Fruit fly (Drosophila melanogaster) ovary, adult (tissue): ENCODE data around the gene dos.

Experiments
- CG17801 ChIP-seq: fragments of 200-800 bp; optimal IDR thresholded peaks from 2 replicates; lab custom pipeline; 2019; ENCODE audit warnings: missing biosample characterization, mild to moderate bottlenecking, missing genetic modification characterization, moderate library complexity; ENCODE audit not compliant: partially characterized antibody

Gene dos

DNA sequence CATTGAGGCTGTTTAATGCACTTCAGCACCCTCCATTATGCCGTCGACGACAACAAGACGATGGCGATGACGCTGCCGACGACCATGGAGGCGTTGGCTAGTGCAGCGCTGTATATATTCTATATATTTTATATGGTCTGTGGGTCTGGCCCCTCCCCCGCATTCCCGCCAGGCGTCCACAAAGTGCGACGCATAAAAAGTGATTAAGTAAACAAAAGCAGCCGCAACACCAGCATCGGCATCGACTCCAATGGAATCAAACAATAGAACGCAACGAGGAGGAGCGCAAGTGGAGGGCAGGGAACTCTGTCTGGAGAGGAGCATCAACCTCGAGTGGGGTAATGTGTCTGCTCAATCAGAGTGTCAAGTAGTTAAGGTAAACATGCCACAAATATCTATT is 20.9 kb upstream of the dos start:
- TF ChIP-seq CG17801 (GFP tag; lab: Kevin White, UChicago): no peak

DNA sequence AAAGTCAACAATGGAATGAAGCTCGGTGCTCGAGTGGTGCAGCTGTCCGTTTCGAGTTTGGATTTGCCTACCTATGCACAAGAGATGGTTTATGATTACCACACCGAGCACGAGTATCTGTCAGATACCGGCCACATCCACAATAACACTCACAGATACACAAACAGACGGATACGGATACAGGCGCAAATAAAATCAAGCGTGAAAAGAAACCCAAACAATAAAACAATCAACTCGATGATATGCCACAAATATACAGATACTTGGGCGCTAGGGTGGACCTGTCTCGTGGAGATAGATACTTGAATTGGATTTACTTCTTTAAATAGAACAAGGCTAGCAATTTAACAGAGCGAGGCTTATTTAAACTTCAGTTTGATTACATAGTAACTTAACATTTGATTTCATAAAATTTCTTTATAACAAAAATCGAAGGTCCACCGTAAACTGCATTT is 18.9 kb upstream of the dos start:
- peak; percentile 86 for TF ChIP-seq CG17801 (GFP tag; lab: Kevin White, UChicago)

DNA sequence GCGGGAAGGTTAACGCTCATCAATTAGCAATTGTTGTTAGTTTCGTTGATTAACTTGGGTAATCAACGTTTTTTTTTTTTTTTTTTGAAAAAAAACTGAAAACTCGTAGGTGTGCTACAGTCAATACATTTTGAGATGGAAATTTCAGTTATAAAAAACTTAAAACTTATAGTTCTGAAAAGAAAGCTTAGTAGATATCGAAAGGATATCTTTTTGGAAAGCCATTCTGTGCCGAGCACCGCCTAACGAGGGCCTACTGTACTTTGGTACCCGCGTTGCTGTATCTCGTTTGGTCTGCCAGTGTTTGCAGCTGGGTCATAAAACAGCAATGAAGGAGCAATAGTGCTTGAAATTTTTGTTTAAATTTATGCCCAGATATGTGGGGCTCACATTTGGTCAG is 17.2 kb upstream of the dos start:
- TF ChIP-seq CG17801 (GFP tag; lab: Kevin White, UChicago): no peak

DNA sequence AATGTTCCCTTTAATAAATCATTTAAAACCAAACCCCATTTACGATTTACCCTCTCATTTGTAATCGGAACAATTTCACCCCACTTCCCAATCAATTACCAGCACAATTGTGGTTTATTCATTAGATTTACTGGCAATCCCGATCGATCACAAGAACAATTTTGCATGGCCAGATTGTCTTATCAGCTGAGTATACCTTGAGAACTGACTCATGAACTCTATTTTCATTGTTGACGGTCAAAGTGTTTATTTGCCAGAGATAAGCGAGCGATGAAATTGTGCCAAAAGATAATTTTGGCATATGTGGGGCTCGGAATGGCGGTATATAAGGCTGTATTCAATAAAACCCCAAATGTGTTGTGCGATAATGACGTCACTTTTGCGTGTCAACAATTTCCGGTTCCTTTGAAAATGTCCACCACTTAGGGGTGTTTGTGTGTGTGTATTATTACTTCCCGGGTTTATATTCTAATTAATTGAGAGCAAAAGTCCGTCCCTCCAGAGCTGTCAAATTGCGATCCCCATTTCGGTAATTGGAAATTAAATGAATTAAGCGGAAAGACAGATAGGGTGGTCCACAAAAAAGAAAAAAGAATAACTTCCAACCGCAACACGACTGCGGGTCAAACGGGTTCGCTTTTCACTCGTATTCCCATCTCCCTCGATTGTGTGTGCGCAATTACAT is 16.2 kb upstream of the dos start:
- TF ChIP-seq CG17801 (GFP tag; lab: Kevin White, UChicago): no peak

DNA sequence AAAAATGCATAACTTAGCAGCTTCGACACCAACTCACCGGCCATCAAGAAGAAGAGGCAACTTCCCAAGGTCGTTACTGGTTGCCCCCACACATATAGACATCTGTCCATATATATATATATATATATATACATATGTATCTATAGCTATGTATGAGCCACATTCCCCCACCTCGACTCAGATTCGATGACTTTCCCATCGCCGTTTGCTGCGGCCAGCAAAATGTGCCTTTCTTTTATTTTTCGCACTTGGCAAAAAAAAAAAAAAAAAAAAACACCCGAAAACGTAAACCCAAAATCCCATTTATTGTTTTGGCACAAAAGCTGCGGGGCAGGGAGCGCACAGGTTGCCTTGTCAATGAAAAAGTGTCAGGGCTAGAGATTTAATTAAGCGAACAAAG is 14.5 kb upstream of the dos start:
- no peak for TF ChIP-seq CG17801 (GFP tag; lab: Kevin White, UChicago)

DNA sequence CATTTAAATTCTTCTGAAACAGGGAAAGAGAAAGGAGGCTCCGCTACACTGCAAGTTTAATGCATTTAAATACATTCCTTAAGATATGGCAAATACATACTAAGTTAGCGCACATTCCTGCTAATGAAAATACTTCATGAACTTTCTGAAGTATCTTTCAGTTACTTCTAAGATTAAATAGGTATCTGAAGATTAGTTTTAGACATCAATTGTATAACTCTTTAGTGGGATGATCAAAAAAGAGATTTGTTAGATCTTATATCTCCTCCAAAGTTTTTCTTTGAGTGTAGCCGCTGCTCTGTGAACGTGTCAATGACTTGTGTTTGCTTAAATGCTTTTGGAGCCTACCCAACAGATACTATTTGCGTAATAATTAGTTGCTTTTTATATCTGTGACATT is 14.0 kb upstream of the dos start:
- no peak for TF ChIP-seq CG17801 (GFP tag; lab: Kevin White, UChicago)

DNA sequence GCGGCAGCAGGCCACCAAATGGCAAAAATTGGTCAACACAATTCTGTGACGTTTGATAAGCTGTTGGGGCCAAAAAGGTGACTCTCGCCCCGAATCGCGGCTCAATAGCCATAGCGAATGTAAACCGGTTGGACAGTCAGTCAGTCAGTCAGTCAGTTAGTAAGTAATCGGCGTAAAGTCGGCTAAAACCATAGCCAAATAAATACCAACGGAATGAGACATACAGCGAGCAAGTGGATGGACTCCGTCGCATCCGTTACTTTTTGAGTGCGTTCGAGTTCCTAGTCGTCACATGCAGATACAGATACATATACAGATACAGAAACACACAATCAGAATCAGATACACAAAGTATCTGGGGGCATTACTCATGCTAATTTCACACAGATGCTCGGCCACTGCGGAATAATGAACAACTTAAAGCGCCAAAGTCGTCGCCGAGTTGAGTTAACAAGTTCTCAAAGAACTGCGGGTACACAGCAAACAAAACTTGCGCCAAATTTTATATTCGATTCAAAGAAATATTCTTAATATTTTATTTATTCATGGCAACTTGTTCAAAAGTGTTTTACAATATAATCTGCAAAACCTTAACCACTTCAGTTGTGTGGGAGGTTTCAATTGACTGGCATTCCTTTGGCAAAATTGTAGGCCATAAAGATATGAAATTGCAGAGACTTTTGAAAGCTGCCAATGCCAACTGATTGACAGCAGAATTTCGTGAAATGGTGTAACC is 11.9 kb upstream of the dos start:
- TF ChIP-seq CG17801 (GFP tag; lab: Kevin White, UChicago): no peak

DNA sequence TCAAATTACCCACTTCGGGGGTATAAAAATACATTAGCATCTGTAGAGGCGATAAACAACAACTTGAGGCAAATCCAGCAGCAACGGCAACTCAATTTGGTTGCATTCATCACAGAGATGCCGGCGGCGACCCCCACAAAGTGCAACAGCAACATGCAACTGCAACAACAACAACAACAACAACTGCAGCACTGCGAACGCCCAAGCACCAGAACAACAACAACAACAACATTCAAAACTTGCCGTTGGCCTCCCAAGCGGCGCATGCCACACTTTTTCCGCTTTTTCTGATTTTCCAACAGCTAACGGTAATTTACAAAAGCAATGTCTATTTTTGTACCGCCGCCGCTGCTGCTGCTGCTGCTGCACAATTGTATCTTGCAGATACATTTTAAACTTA is 10.9 kb upstream of the dos start:
- no peak for TF ChIP-seq CG17801 (GFP tag; lab: Kevin White, UChicago)

DNA sequence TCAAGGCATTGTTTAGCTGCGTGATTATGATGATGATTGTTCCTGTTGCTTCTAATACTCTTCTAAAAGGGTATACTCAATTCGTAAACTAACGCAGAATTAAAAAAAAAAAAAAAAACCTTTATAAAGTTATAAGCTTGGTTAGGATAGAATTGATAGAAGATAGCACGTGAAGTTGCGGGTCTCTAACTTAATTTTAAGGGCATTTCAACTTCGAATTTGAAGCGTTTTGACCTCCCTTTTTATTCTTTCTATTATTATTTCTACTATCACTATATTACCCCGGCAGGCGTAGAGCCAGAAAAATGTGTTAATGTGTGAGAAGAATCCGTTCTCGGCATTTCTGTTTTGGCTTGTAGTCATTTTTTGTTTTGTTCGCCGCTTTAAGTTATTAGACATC is 10.5 kb upstream of the dos start:
- no peak for TF ChIP-seq CG17801 (GFP tag; lab: Kevin White, UChicago)

DNA sequence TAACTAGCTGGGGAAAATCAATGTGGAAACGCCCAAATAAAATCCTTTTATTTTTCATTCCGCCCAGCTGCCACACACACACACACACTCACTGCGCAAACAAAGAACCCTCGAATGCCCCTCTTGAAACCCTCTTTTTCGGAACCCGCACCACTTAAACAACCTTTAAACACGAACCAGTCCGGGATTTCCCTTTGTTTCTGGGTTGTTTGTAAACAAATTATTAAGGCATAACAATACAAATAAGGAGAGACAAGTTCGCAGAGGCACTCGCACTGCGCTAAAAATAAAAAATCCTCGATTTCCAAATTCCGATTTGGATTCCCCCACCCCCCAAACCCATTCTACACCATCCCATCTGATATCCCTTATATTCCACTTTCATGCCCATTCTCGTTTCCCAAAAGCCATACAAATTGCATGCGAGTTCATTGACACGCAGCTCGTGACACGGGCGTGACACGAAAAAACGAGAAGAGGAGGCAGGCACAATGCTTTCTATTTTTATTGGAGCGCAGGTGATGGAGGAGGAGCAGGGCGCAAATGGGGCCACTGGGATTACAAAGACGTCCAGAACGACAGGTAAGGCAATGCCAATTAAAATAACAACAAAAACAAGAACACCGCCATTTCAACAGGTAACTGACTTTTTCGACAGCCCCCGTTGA is 9.5 kb upstream of the dos start:
- no peak for TF ChIP-seq CG17801 (GFP tag; lab: Kevin White, UChicago)

DNA sequence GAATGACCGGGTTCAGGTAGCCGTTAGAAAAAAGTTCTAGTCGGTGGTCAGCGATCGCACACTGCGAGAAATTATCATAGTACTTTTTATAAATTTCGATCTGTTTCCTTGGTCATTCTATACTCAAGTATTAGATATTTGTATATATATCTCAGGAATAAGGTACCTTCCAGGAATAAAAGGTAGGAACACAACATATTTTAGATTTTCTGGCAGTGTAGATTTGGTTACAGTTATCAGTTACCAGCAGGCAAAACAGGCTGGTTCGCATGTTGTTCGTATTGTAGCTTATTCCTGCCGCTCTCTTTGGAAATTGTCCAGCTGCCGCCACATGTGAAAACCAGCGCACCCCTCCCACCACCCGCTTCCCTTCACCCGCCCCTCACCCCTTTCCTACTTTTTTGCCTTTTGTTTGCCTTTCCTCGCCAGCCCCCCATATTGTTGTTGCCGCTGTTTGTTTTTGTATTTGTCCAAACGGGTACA is 7.8 kb upstream of the dos start:
- peak; percentile 56 for TF ChIP-seq CG17801 (GFP tag; lab: Kevin White, UChicago)

DNA sequence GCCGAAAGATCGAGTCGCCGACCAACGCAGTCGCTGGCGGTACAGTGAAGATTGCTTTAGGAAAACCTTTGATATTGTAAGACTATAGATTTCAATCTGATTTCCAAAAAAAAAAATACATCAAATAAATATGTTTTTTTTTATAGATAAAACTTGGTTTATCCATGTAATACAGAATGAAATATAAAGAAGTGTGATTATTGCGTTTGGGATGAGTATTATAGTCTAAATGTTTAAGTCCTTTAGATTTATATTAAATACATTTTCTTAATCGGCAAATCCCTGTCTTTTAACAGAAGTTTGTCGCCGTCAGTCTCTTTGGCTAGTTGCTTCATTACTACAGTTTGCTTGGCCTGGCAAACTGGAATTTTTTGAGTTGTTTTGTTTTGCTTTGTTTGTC is 7.4 kb upstream of the dos start:
- no peak for TF ChIP-seq CG17801 (GFP tag; lab: Kevin White, UChicago)

DNA sequence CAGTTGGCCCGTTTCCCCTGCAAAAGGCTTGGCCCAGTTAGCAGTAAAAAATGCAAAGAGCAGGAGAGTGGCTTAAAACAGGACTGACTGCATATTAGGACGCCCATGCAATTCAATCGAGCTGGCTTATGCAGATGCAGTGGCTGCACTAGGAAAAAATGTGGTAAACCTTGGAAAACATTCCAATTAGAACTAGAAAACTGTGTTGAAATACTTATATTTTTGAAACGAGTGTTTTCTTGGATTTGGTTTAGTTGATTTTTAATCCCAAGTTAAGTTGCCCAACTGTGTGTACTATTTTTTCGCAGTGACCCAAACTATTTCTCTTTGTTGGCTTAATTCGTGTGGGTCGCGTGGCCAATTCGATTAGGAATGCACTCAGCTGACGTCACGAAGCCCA is 6.9 kb upstream of the dos start:
- no peak for TF ChIP-seq CG17801 (GFP tag; lab: Kevin White, UChicago)

DNA sequence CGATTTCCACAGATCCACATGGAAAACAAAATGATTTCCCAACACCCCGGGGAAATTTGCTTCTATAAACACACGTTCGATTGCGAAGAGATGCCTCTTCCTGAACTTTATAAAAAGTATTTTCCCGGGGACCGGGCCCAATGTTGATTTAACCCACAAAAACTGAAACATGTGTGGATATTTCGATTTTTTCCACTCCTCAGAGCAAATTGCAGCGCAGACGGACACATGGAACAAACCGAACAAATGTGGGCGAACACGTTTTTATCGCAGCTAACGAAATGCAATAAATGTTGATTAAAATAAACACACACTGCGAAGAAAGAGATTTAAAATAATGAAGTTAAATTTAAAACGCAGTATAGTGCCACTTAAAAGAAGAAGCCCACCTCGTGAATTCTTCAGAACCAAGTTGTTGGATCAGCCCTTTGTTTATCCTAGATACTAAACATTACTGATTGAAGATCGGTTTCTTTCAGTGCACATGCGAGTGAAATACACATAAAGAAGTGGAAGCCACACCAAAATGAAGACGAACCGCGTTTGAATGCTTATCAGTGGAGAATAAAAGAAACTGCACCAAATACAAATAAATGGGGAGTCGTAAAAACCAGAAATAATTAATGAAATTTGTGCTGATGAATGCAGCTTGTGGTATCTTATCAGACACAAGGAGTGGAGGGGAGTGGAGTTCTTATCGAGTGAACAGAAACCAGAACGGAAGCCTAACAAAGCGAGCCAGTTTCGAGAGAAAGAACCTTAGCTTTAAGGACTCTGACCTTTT is 6.3 kb upstream of the dos start:
- TF ChIP-seq CG17801 (GFP tag; lab: Kevin White, UChicago): no peak

DNA sequence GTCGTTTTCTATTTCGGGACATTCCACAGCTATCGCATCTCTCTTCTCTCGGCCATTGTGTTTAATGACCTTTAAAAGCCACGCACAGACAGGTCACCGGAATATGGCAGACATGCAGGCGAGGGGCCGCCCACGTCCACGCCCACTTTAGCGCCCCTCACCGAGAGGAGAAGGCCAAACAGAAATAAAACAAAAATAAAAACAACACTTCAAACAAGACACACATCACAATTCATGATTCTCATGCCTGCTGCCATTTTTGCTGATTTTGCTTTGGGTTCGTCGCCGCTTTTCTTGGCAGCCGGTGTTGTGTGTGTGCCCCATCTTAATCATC is 5.7 kb upstream of the dos start:
- TF ChIP-seq CG17801 (GFP tag; lab: Kevin White, UChicago): no peak
